Worm (Caenorhabditis elegans) whole organism, mixed stage, embryonic: ENCODE results near the gene mrp-5.

Source experiments
- bed-3 ChIP-seq: fragments of 200-800 bp; sonication (Bioruptor generic); optimal IDR thresholded peaks from 3 replicates; lab custom pipeline; 2018; ENCODE audit warnings: mild to moderate bottlenecking, missing genetic modification characterization, moderate library complexity, missing compliant biosample characterization
- ceh-39 ChIP-seq: fragments of 150-350 bp; optimal IDR thresholded peaks from 2 replicates; lab custom pipeline; 2014; ENCODE audit warnings: missing biosample characterization, missing genetic modification characterization
- ceh-43 ChIP-seq: fragments of 200-800 bp; sonication (Bioruptor generic); optimal IDR thresholded peaks from 2 replicates; lab custom pipeline; 2018; ENCODE audit warnings: mild to moderate bottlenecking, missing genetic modification characterization, moderate library complexity, missing compliant biosample characterization
- ceh-83 ChIP-seq: fragments of 200-800 bp; sonication (Bioruptor generic); optimal IDR thresholded peaks from 2 replicates; lab custom pipeline; 2018; ENCODE audit warnings: mild to moderate bottlenecking, missing genetic modification characterization, missing compliant biosample characterization
- ces-1 ChIP-seq: fragments of 150-350 bp; optimal IDR thresholded peaks from 2 replicates; lab custom pipeline; 2014; ENCODE audit warnings: missing biosample characterization, missing genetic modification reagents, missing genetic modification characterization
- drap-1 ChIP-seq: fragments of 200-800 bp; sonication (Bioruptor generic); optimal IDR thresholded peaks from 3 replicates; lab custom pipeline; 2018; ENCODE audit warnings: mild to moderate bottlenecking, missing genetic modification characterization, missing compliant biosample characterization
- elt-3 ChIP-seq: fragments of 150-350 bp; optimal IDR thresholded peaks from 2 replicates; lab custom pipeline; 2014; ENCODE audit warnings: missing biosample characterization, missing genetic modification characterization
- flh-1 ChIP-seq: fragments of 200-800 bp; sonication (Bioruptor generic); optimal IDR thresholded peaks from 2 replicates; lab custom pipeline; 2018; ENCODE audit warnings: mild to moderate bottlenecking, missing genetic modification characterization, moderate library complexity, missing compliant biosample characterization
- hlh-1 ChIP-seq: fragments of 150-350 bp; optimal IDR thresholded peaks from 2 replicates; lab custom pipeline; 2014; ENCODE audit warnings: missing biosample characterization, missing genetic modification reagents, missing genetic modification characterization
- lin-13 ChIP-seq: fragments of 150-350 bp; optimal IDR thresholded peaks from 2 replicates; lab custom pipeline; 2014; ENCODE audit warnings: missing biosample characterization, missing genetic modification characterization
- lin-32 ChIP-seq: fragments of 200-800 bp; sonication (Bioruptor generic); optimal IDR thresholded peaks from 2 replicates; lab custom pipeline; 2018; ENCODE audit warnings: mild to moderate bottlenecking, missing genetic modification characterization, missing compliant biosample characterization
- lsy-2 ChIP-seq: fragments of 150-350 bp; optimal IDR thresholded peaks from 2 replicates; lab custom pipeline; 2014; ENCODE audit warnings: missing biosample characterization, missing genetic modification characterization
- mab-5 ChIP-seq: fragments of 150-350 bp; optimal IDR thresholded peaks from 2 replicates; lab custom pipeline; 2014; ENCODE audit warnings: missing biosample characterization, missing genetic modification characterization
- mep-1 ChIP-seq: fragments of 150-350 bp; optimal IDR thresholded peaks from 2 replicates; lab custom pipeline; 2017; ENCODE audit warnings: missing biosample characterization, missing genetic modification reagents, missing genetic modification characterization, inconsistent platforms
- nhr-12 ChIP-seq: fragments of 150-350 bp; optimal IDR thresholded peaks from 2 replicates; lab custom pipeline; 2014; ENCODE audit warnings: missing biosample characterization, missing genetic modification characterization
- nhr-2 ChIP-seq: fragments of 150-350 bp; optimal IDR thresholded peaks from 2 replicates; lab custom pipeline; 2014; ENCODE audit warnings: missing biosample characterization, missing genetic modification characterization
- nhr-237 ChIP-seq: fragments of 150-350 bp; optimal IDR thresholded peaks from 2 replicates; lab custom pipeline; 2014; ENCODE audit warnings: missing biosample characterization, missing genetic modification characterization
- nhr-76 ChIP-seq: sonication (generic microtip); optimal IDR thresholded peaks from 2 replicates; lab custom pipeline; 2017; ENCODE audit warnings: missing biosample characterization, missing genetic modification characterization
- pha-4 ChIP-seq: fragments of 150-350 bp; optimal IDR thresholded peaks from 2 replicates; lab custom pipeline; 2018; ENCODE audit warnings: missing biosample characterization, missing genetic modification reagents, missing genetic modification characterization
- sem-2 ChIP-seq: fragments of 200-800 bp; sonication (Bioruptor generic); optimal IDR thresholded peaks from 2 replicates; lab custom pipeline; 2018; ENCODE audit warnings: mild to moderate bottlenecking, missing genetic modification characterization, missing compliant biosample characterization
- snpc-4 ChIP-seq: fragments of 150-350 bp; optimal IDR thresholded peaks from 2 replicates; lab custom pipeline; 2014; ENCODE audit warnings: missing biosample characterization, missing genetic modification characterization
- sptf-1 ChIP-seq: sonication (generic microtip); optimal IDR thresholded peaks from 2 replicates; lab custom pipeline; 2017; ENCODE audit warnings: mild to moderate bottlenecking, missing genetic modification characterization, moderate library complexity, missing compliant biosample characterization
- tbx-8 ChIP-seq: fragments of 200-800 bp; sonication (Bioruptor generic); optimal IDR thresholded peaks from 2 replicates; lab custom pipeline; 2018; ENCODE audit warnings: mild to moderate bottlenecking, missing genetic modification characterization, moderate library complexity, missing compliant biosample characterization
- unc-39 ChIP-seq: fragments of 150-350 bp; optimal IDR thresholded peaks from 2 replicates; lab custom pipeline; 2014; ENCODE audit warnings: missing biosample characterization, missing genetic modification characterization
- ztf-11 ChIP-seq: fragments of 150-350 bp; optimal IDR thresholded peaks from 2 replicates; lab custom pipeline; 2014; ENCODE audit warnings: missing biosample characterization, missing genetic modification characterization

mrp-5 gene

ce11 chrX:14894845-14895244 lies 51.3 kb downstream of the mrp-5 start, which contains the start of gene nac-1:
Gene nac-1 (plus strand): TSS chrX:14895145.
- no peak for TF ChIP-seq sem-2 (GFP tag; lab: Kevin White, UChicago)
- no peak for TF ChIP-seq lin-32 (GFP tag; lab: Kevin White, UChicago)
- TF ChIP-seq ces-1 (GFP tag; lab: Kevin White, UChicago): no peak
- no peak for TF ChIP-seq flh-1 (GFP tag; lab: Kevin White, UChicago)
- no peak for TF ChIP-seq snpc-4 (tag; lab: Kevin White, UChicago)
- no peak for TF ChIP-seq pha-4 (tag; lab: Kevin White, UChicago)
- TF ChIP-seq nhr-2: no peak
- no peak for TF ChIP-seq elt-3
- TF ChIP-seq nhr-76: no peak
- TF ChIP-seq lin-13 (tag; lab: Kevin White, UChicago): no peak
- no peak for TF ChIP-seq unc-39 (tag; lab: Kevin White, UChicago)
- TF ChIP-seq mep-1 (tag; lab: Kevin White, UChicago): no peak
- no peak for TF ChIP-seq hlh-1 (tag; lab: Kevin White, UChicago)
- no peak for TF ChIP-seq nhr-12 (tag; lab: Kevin White, UChicago)
- TF ChIP-seq ceh-83 (GFP tag; lab: Kevin White, UChicago): no peak
- TF ChIP-seq bed-3: no peak
- TF ChIP-seq tbx-8 (GFP tag; lab: Kevin White, UChicago): no peak
- TF ChIP-seq ceh-43 (GFP tag; lab: Kevin White, UChicago): no peak

- TF ChIP-seq flh-1 (GFP tag; lab: Kevin White, UChicago): no peak
- no peak for TF ChIP-seq nhr-76
- TF ChIP-seq sptf-1 (tag; lab: Kevin White, UChicago): no peak
- no peak for TF ChIP-seq nhr-12 (tag; lab: Kevin White, UChicago)
- no peak for TF ChIP-seq lin-32 (GFP tag; lab: Kevin White, UChicago)
- no peak for TF ChIP-seq sem-2 (GFP tag; lab: Kevin White, UChicago)
- no peak for TF ChIP-seq lsy-2 (tag; lab: Kevin White, UChicago)
- no peak for TF ChIP-seq ceh-39 (tag; lab: Kevin White, UChicago)
- no peak for TF ChIP-seq ztf-11 (tag; lab: Kevin White, UChicago)
- TF ChIP-seq nhr-237: no peak
- no peak for TF ChIP-seq ceh-43 (GFP tag; lab: Kevin White, UChicago)
- TF ChIP-seq mab-5 (tag; lab: Kevin White, UChicago): no peak
- no peak for TF ChIP-seq drap-1
- no peak for TF ChIP-seq pha-4 (tag; lab: Kevin White, UChicago)
Measured at ce11 chrX:14894380-14894779, 51.7 kb downstream of the mrp-5 start.
